Worm (Caenorhabditis elegans) whole organism, L4 larva: ENCODE measurements around the gene H12D21.6.

ENCODE experiments used
- aha-1 ChIP-seq: fragments of 150-350 bp; peaks from one replicate; lab custom pipeline; 2014; ENCODE audit warnings: missing biosample characterization, missing genetic modification characterization
- ama-1 ChIP-seq: fragments of 150-350 bp; optimal IDR thresholded peaks from 2 replicates; lab custom pipeline; 2014; ENCODE audit warnings: inconsistent platforms, mixed read lengths
- dve-1 ChIP-seq: sonication (generic microtip); optimal IDR thresholded peaks from 2 replicates; lab custom pipeline; 2017; ENCODE audit warnings: antibody characterized with exemption, mild to moderate bottlenecking, missing genetic modification characterization, missing compliant biosample characterization; ENCODE audit not compliant: insufficient read depth
- egl-27 ChIP-seq: sonication (generic microtip); optimal IDR thresholded peaks from 3 replicates; lab custom pipeline; 2017; ENCODE audit warnings: missing biosample characterization, missing genetic modification reagents, missing genetic modification characterization
- hlh-30 ChIP-seq: sonication (generic microtip); optimal IDR thresholded peaks from 2 replicates; lab custom pipeline; 2017; ENCODE audit warnings: antibody characterized with exemption, mild to moderate bottlenecking, missing genetic modification characterization, missing compliant biosample characterization; ENCODE audit not compliant: insufficient read depth
- lin-13 ChIP-seq: fragments of 150-350 bp; optimal IDR thresholded peaks from 2 replicates; lab custom pipeline; 2014; ENCODE audit warnings: missing biosample characterization, missing genetic modification reagents, missing genetic modification characterization
- mdl-1 ChIP-seq, 2 experiments: fragments of 150-350 bp in 1 of 2; sonication (generic microtip) in 1 of 2; optimal IDR thresholded peaks; 2 replicates each; lab custom pipeline; 2014 to 2017; ENCODE audit warnings: missing biosample characterization in 2 of 2, missing genetic modification characterization in 2 of 2
- mxl-2 ChIP-seq: fragments of 200-800 bp; sonication (Bioruptor generic); conservative IDR thresholded peaks from 2 replicates; pipeline ENCODE4 v1.3.6; 2022; ENCODE audit warnings: missing genetic modification reagents, missing genetic modification characterization, missing compliant biosample characterization
- nhr-48 ChIP-seq: sonication (generic microtip); optimal IDR thresholded peaks from 2 replicates; lab custom pipeline; 2016; ENCODE audit warnings: mild to moderate bottlenecking, missing genetic modification characterization, missing compliant biosample characterization
- nhr-77 ChIP-seq: fragments of 150-350 bp; optimal IDR thresholded peaks from 2 replicates; lab custom pipeline; 2014; ENCODE audit warnings: missing biosample characterization, missing genetic modification characterization
- pha-4 ChIP-seq, 2 experiments: fragments of 150-350 bp in 1 of 2; fragments of 200-800 bp in 1 of 2; sonication (Bioruptor generic) in 1 of 2; IDR thresholded peaks in 1 of 2; optimal IDR thresholded peaks in 1 of 2; 2 replicates each; pipeline versions ENCODE4 v1.3.6 to Lab custom; 2014 to 2022; ENCODE audit warnings: missing genetic modification characterization in 2 of 2, missing genetic modification reagents in 2 of 2, missing biosample characterization in 1 of 2, missing compliant biosample characterization in 1 of 2
- unc-130 ChIP-seq: sonication (generic microtip); optimal IDR thresholded peaks from 2 replicates; lab custom pipeline; 2016; ENCODE audit warnings: missing genetic modification reagents, missing genetic modification characterization, missing compliant biosample characterization

- TF ChIP-seq pha-4 (GFP tag; IDR thresholded peaks at IDR 0.05; lab: Robert Waterston, UW) (no peak), pha-4 (tag; optimal IDR thresholded peaks at IDR 0.05; lab: Kevin White, UChicago) (no peak), nhr-48 (tag; lab: Kevin White, UChicago) (no peak), nhr-77 (no peak), unc-130 (no peak), egl-27 (tag; lab: Kevin White, UChicago) (no peak), aha-1 (no peak), hlh-30 (tag; lab: Kevin White, UChicago) (no peak), mxl-2 (GFP tag; lab: Robert Waterston, UW) (no peak), dve-1 (no peak), lin-13 (GFP tag; lab: Kevin White, UChicago) (no peak), mdl-1 (tag; optimal IDR thresholded peaks at IDR 0.05; lab: Kevin White, UChicago) (no peak), ama-1 (no peak)
Measured at ce11 chrV:14943774-14944173, 46.1 kb upstream of the H12D21.6 start.
